Worm (Caenorhabditis elegans) whole organism, young adult: Measurements from ENCODE around the gene M04D8.4.

Source experiments
- B0261.1 ChIP-seq: sonication (generic microtip); optimal IDR thresholded peaks from 2 replicates; lab custom pipeline; 2016; ENCODE audit warnings: mild to moderate bottlenecking, missing genetic modification characterization, moderate library complexity, missing compliant biosample characterization
- fkh-3 ChIP-seq: sonication (generic microtip); optimal IDR thresholded peaks from 2 replicates; lab custom pipeline; 2016; ENCODE audit warnings: mild to moderate bottlenecking, missing genetic modification characterization, missing compliant biosample characterization
- rpc-1 ChIP-seq, 2 experiments: fragments of 150-350 bp in 1 of 2; sonication (generic microtip) in 1 of 2; optimal IDR thresholded peaks; 2 replicates each; lab custom pipeline; 2014 to 2018; ENCODE audit warnings: missing biosample characterization in 1 of 2, missing genetic modification characterization in 1 of 2, missing genetic modification reagents in 1 of 2, missing genotype in 1 of 2
- unc-62 ChIP-seq: fragments of 150-350 bp; optimal IDR thresholded peaks from 2 replicates; lab custom pipeline; 2014; ENCODE audit warnings: missing biosample characterization, missing genetic modification reagents, missing genetic modification characterization

- TF ChIP-seq fkh-3 (tag; lab: Kevin White, UChicago) (no peak), rpc-1 (optimal IDR thresholded peaks at IDR 0.05; lab: Kevin White, UChicago) (no peak), rpc-1 (tag; optimal IDR thresholded peaks at IDR 0.05; lab: Kevin White, UChicago) (no peak), unc-62 (no peak), B0261.1 (no peak)
Measured at ce11 chrIII:10076042-10076441, 45.6 kb upstream of the M04D8.4 start.
